Worm (Caenorhabditis elegans): ENCODE data around the gene lin-32.

DNA sequence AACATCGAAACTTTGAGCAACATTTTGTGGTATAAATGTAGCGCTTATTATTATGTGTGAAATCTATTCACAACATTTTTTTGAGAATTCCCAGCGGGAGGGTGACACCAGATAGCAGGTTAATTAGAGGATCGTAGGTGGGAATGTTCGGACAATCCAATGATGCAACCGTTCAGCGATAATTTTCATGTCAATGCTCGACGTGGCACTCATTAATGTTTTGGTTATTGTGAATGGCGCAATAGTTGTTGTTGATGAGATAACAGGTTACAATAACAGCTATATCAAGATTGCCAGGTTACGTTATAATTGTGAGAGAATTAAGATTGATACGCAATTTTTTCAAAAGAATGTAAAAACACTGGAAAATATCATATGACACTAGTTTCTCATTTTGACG, 1.4 kb upstream of the lin-32 start:
- no peak for TF ChIP-seq zag-1 (tag; optimal IDR thresholded peaks at IDR 0.05)
- TF ChIP-seq hlh-30 (tag; optimal IDR thresholded peaks at IDR 0.05; ENCODE audit: insufficient read depth): no peak
- TF ChIP-seq mep-1 (tag; optimal IDR thresholded peaks at IDR 0.05): no peak
- TF ChIP-seq F44E2.7 (GFP tag; IDR thresholded peaks at IDR 0.05): no peak
- TF ChIP-seq ces-1 (GFP tag; optimal IDR thresholded peaks at IDR 0.05): no peak
- no peak for TF ChIP-seq sdz-12 (GFP tag; optimal IDR thresholded peaks at IDR 0.05)
- no peak for TF ChIP-seq F49E8.2 (tag; optimal IDR thresholded peaks at IDR 0.05; ENCODE audit: borderline replicate concordance)
- no peak for TF ChIP-seq daf-12 (tag; optimal IDR thresholded peaks at IDR 0.05)
- no peak for TF ChIP-seq R02D3.7 (tag; optimal IDR thresholded peaks at IDR 0.05)
- no peak for TF ChIP-seq pqm-1 (tag; optimal IDR thresholded peaks at IDR 0.05)
- no peak for TF ChIP-seq Y48G9A.11 (GFP tag; IDR thresholded peaks at IDR 0.05)
- TF ChIP-seq F26F4.8 (GFP tag; conservative IDR thresholded peaks at IDR 0.05): no peak
